Worm (Caenorhabditis elegans) whole organism, mixed stage, embryonic: Measurements from ENCODE around the gene cap-1.
A peak's percentile ranks its signal among the peaks of the same experiment; 100 is the strongest.

Experiments
- M03D4.4 ChIP-seq: sonication (generic microtip); optimal IDR thresholded peaks from 2 replicates; lab custom pipeline; 2017; ENCODE audit warnings: mild to moderate bottlenecking, missing genetic modification characterization, missing compliant biosample characterization
- bed-3 ChIP-seq: fragments of 200-800 bp; sonication (Bioruptor generic); optimal IDR thresholded peaks from 3 replicates; lab custom pipeline; 2018; ENCODE audit warnings: mild to moderate bottlenecking, missing genetic modification characterization, moderate library complexity, missing compliant biosample characterization
- blmp-1 ChIP-seq: fragments of 150-350 bp; optimal IDR thresholded peaks from 2 replicates; lab custom pipeline; 2014; ENCODE audit warnings: missing biosample characterization, missing genetic modification characterization
- ceh-43 ChIP-seq: fragments of 200-800 bp; sonication (Bioruptor generic); optimal IDR thresholded peaks from 2 replicates; lab custom pipeline; 2018; ENCODE audit warnings: mild to moderate bottlenecking, missing genetic modification characterization, moderate library complexity, missing compliant biosample characterization
- ceh-83 ChIP-seq: fragments of 200-800 bp; sonication (Bioruptor generic); optimal IDR thresholded peaks from 2 replicates; lab custom pipeline; 2018; ENCODE audit warnings: mild to moderate bottlenecking, missing genetic modification characterization, missing compliant biosample characterization
- ces-1 ChIP-seq: fragments of 150-350 bp; optimal IDR thresholded peaks from 2 replicates; lab custom pipeline; 2014; ENCODE audit warnings: missing biosample characterization, missing genetic modification reagents, missing genetic modification characterization
- cnd-1 ChIP-seq: fragments of 200-800 bp; sonication (Bioruptor generic); optimal IDR thresholded peaks from 2 replicates; lab custom pipeline; 2018; ENCODE audit warnings: mild to moderate bottlenecking, missing genetic modification characterization, missing compliant biosample characterization
- drap-1 ChIP-seq: fragments of 200-800 bp; sonication (Bioruptor generic); optimal IDR thresholded peaks from 3 replicates; lab custom pipeline; 2018; ENCODE audit warnings: mild to moderate bottlenecking, missing genetic modification characterization, missing compliant biosample characterization
- elt-1 ChIP-seq: sonication (generic microtip); optimal IDR thresholded peaks from 2 replicates; lab custom pipeline; 2017; ENCODE audit warnings: missing genetic modification characterization, mild to moderate bottlenecking, missing compliant biosample characterization, antibody characterized with exemption, moderate library complexity, borderline replicate concordance; ENCODE audit not compliant: insufficient read depth
- elt-3 ChIP-seq: fragments of 150-350 bp; optimal IDR thresholded peaks from 2 replicates; lab custom pipeline; 2014; ENCODE audit warnings: missing biosample characterization, missing genetic modification characterization
- flh-1 ChIP-seq: fragments of 200-800 bp; sonication (Bioruptor generic); optimal IDR thresholded peaks from 2 replicates; lab custom pipeline; 2018; ENCODE audit warnings: mild to moderate bottlenecking, missing genetic modification characterization, moderate library complexity, missing compliant biosample characterization
- ham-2 ChIP-seq: fragments of 200-800 bp; sonication (Bioruptor generic); optimal IDR thresholded peaks from 2 replicates; lab custom pipeline; 2018; ENCODE audit warnings: mild to moderate bottlenecking, missing genetic modification characterization, missing compliant biosample characterization
- hlh-1 ChIP-seq: fragments of 150-350 bp; optimal IDR thresholded peaks from 2 replicates; lab custom pipeline; 2014; ENCODE audit warnings: missing biosample characterization, missing genetic modification reagents, missing genetic modification characterization
- lin-13 ChIP-seq: fragments of 150-350 bp; optimal IDR thresholded peaks from 2 replicates; lab custom pipeline; 2014; ENCODE audit warnings: missing biosample characterization, missing genetic modification characterization
- lin-32 ChIP-seq: fragments of 200-800 bp; sonication (Bioruptor generic); optimal IDR thresholded peaks from 2 replicates; lab custom pipeline; 2018; ENCODE audit warnings: mild to moderate bottlenecking, missing genetic modification characterization, missing compliant biosample characterization
- mab-5 ChIP-seq: fragments of 150-350 bp; optimal IDR thresholded peaks from 2 replicates; lab custom pipeline; 2014; ENCODE audit warnings: missing biosample characterization, missing genetic modification characterization
- mep-1 ChIP-seq: fragments of 150-350 bp; optimal IDR thresholded peaks from 2 replicates; lab custom pipeline; 2017; ENCODE audit warnings: missing biosample characterization, missing genetic modification reagents, missing genetic modification characterization, inconsistent platforms
- mls-2 ChIP-seq: sonication (generic microtip); optimal IDR thresholded peaks from 2 replicates; lab custom pipeline; 2016; ENCODE audit warnings: mild to moderate bottlenecking, missing genetic modification characterization, moderate library complexity, missing compliant biosample characterization
- nhr-12 ChIP-seq: fragments of 150-350 bp; optimal IDR thresholded peaks from 2 replicates; lab custom pipeline; 2014; ENCODE audit warnings: missing biosample characterization, missing genetic modification characterization
- nhr-2 ChIP-seq: fragments of 150-350 bp; optimal IDR thresholded peaks from 2 replicates; lab custom pipeline; 2014; ENCODE audit warnings: missing biosample characterization, missing genetic modification characterization
- nhr-237 ChIP-seq: fragments of 150-350 bp; optimal IDR thresholded peaks from 2 replicates; lab custom pipeline; 2014; ENCODE audit warnings: missing biosample characterization, missing genetic modification characterization
- pha-4 ChIP-seq: fragments of 150-350 bp; optimal IDR thresholded peaks from 2 replicates; lab custom pipeline; 2018; ENCODE audit warnings: missing biosample characterization, missing genetic modification reagents, missing genetic modification characterization
- sem-2 ChIP-seq: fragments of 200-800 bp; sonication (Bioruptor generic); optimal IDR thresholded peaks from 2 replicates; lab custom pipeline; 2018; ENCODE audit warnings: mild to moderate bottlenecking, missing genetic modification characterization, missing compliant biosample characterization
- unc-120 ChIP-seq: sonication (generic microtip); optimal IDR thresholded peaks from 2 replicates; lab custom pipeline; 2017; ENCODE audit warnings: missing genetic modification characterization, missing compliant biosample characterization; ENCODE audit not compliant: poor library complexity, severe bottlenecking
- unc-39 ChIP-seq: fragments of 150-350 bp; optimal IDR thresholded peaks from 2 replicates; lab custom pipeline; 2014; ENCODE audit warnings: missing biosample characterization, missing genetic modification characterization
- unc-62 ChIP-seq: fragments of 150-350 bp; optimal IDR thresholded peaks from 2 replicates; lab custom pipeline; 2014; ENCODE audit warnings: missing biosample characterization, missing genetic modification reagents, missing genetic modification characterization
- zip-8 ChIP-seq: fragments of 150-350 bp; optimal IDR thresholded peaks from 2 replicates; lab custom pipeline; 2014; ENCODE audit warnings: missing biosample characterization, missing genetic modification characterization
- ztf-11 ChIP-seq: fragments of 150-350 bp; optimal IDR thresholded peaks from 2 replicates; lab custom pipeline; 2014; ENCODE audit warnings: missing biosample characterization, missing genetic modification characterization

cap-1 gene

ce11 chrIV:7234623-7235022 is 4.6 kb upstream of the cap-1 start:
- no peak for TF ChIP-seq ham-2 (GFP tag; lab: Kevin White, UChicago)
- TF ChIP-seq elt-1 (tag; lab: Kevin White, UChicago): peak; percentile 39

- TF ChIP-seq lin-13 (tag; lab: Kevin White, UChicago): no peak
- TF ChIP-seq ham-2 (GFP tag; lab: Kevin White, UChicago): no peak
- TF ChIP-seq unc-62: peak; percentile 41
- no peak for TF ChIP-seq nhr-12 (tag; lab: Kevin White, UChicago)
- TF ChIP-seq mls-2 (tag; lab: Kevin White, UChicago): no peak
- peak; percentile 27 for TF ChIP-seq blmp-1 (tag; lab: Kevin White, UChicago)
Measured at ce11 chrIV:7233566-7234014, 3.6 kb upstream of the cap-1 start.

- TF ChIP-seq hlh-1 (tag; lab: Kevin White, UChicago) (no peak), unc-120 (tag; lab: Kevin White, UChicago) (no peak), sem-2 (GFP tag; lab: Kevin White, UChicago) (no peak), nhr-237 (tag; lab: Kevin White, UChicago) (no peak), unc-62 (no peak), mep-1 (tag; lab: Kevin White, UChicago) (no peak)
- TF ChIP-seq, all 35 proteins: peak for 0
Measured at ce11 chrIV:7230935-7231334, 912 bp upstream of the cap-1 start, which contains the start of gene D2024.4. Gene D2024.4 (plus strand): TSS chrIV:7231235.

DNA sequence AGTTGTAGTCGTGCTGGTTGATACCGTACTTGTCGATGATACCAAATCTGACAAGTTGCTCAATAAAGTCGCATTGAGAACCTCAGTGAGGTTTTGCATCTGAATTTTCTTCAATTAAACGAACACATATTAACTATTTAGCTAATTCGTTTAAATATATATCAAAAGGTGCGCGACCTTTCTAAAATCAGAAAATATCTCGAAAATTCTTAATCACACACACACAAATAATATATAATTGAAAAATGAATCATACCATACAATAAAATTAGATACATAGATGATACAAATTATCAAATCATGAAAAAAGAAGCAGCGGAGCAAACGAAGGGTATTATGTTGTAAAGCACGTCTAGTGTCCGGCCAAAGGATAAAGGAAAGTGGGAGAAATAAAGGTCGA is 1.8 kb downstream of the cap-1 start, which contains the start of gene D2024.5:
Gene D2024.5 (minus strand): TSS at position 101 of the 400 bp plus-strand sequence.
- TF ChIP-seq drap-1 (GFP tag; lab: Kevin White, UChicago) (no peak), lin-13 (tag; lab: Kevin White, UChicago) (no peak), flh-1 (GFP tag; lab: Kevin White, UChicago) (no peak), sem-2 (GFP tag; lab: Kevin White, UChicago) (no peak), unc-120 (tag; lab: Kevin White, UChicago) (no peak), elt-1 (tag; lab: Kevin White, UChicago) (no peak), lin-32 (GFP tag; lab: Kevin White, UChicago) (no peak), mep-1 (tag; lab: Kevin White, UChicago) (no peak), mab-5 (tag; lab: Kevin White, UChicago) (no peak), ceh-43 (GFP tag; lab: Kevin White, UChicago) (no peak), ceh-83 (no peak), M03D4.4 (no peak), cnd-1 (no peak), pha-4 (tag; lab: Kevin White, UChicago) (no peak), nhr-2 (tag; lab: Kevin White, UChicago) (no peak), blmp-1 (tag; lab: Kevin White, UChicago) (no peak)

DNA sequence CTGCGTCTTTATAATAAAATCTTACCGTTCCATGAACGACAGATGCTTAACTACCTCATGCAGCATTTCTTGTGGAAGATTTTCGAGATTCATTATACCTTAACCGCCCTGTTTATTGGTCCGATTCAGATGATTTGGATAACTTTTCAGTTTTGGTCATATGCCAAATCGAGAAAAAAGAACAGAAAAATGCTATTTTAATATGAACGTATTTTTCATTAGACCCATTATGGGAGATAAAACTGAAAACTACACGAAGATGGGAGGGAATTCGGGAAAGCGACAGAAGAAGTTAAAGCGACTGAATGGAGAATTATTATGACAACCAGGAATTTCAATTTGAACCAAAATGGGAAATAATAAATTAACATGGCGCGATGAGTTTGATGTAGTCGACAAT is 3.0 kb downstream of the cap-1 start, which contains the start of gene R13A1.10:
Gene R13A1.10 (minus strand): TSS at position 101 of the 400 bp plus-strand sequence.
- TF ChIP-seq unc-62: no peak
- TF ChIP-seq zip-8: no peak
- TF ChIP-seq elt-3: no peak
- TF ChIP-seq, all 35 proteins: peak for 0

- peak; percentile 57 for TF ChIP-seq ces-1 (GFP tag; lab: Kevin White, UChicago)
- no peak for TF ChIP-seq elt-3
Measured at ce11 chrIV:7222088-7222487, 7.9 kb downstream of the cap-1 start.

DNA sequence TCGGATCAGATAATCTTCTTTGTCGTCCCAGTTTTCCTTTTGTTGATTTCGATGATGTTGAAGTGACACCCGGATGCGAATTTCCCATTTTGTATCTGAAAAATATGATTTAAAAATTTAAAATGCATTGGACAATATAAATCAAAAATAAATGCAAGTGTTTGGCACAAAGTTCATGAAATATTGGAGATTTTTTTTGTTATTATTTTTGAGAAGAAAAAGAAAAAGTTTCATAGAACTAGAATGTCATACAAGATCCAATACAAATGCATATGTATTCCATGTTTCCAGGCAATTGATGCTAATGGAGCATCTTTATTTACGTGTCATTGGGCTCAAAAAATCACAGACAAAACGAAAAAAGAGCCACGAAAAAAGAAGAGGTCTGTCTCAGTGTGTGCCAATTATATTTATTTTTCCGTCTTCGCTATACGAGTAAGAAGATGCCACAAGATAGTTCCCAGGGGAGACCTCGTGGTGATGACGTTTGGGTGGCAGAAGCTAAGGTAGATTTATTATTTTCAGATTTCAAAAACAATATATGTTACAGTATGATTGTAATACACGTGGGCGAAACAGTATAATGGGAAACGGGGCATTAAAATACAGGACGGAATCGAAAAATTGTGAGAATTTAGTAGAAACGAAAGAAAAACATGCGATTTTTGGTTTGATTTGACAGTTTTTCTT is 10.5 kb downstream of the cap-1 start, which contains the start of the genes glb-23 and R13A1.1:
Gene glb-23 (minus strand): TSS at position 101 of the 690 bp plus-strand sequence.
Gene R13A1.1 (plus strand): TSS at position 640 of the 690 bp plus-strand sequence.
- TF ChIP-seq blmp-1 (tag; lab: Kevin White, UChicago) (no peak), bed-3 (GFP tag; lab: Kevin White, UChicago) (no peak), unc-39 (no peak), elt-3 (no peak), nhr-2 (tag; lab: Kevin White, UChicago) (no peak), mls-2 (tag; lab: Kevin White, UChicago) (no peak), lin-32 (GFP tag; lab: Kevin White, UChicago) (no peak), pha-4 (tag; lab: Kevin White, UChicago) (no peak), sem-2 (GFP tag; lab: Kevin White, UChicago) (no peak), unc-62 (no peak), unc-120 (tag; lab: Kevin White, UChicago) (no peak), ham-2 (GFP tag; lab: Kevin White, UChicago) (no peak), mep-1 (tag; lab: Kevin White, UChicago) (no peak), nhr-12 (tag; lab: Kevin White, UChicago) (no peak), cnd-1 (no peak), ztf-11 (no peak)
- TF ChIP-seq, all 35 proteins: peak for 0
